Worm (Caenorhabditis elegans): ENCODE data around the gene lin-46.

DNA sequence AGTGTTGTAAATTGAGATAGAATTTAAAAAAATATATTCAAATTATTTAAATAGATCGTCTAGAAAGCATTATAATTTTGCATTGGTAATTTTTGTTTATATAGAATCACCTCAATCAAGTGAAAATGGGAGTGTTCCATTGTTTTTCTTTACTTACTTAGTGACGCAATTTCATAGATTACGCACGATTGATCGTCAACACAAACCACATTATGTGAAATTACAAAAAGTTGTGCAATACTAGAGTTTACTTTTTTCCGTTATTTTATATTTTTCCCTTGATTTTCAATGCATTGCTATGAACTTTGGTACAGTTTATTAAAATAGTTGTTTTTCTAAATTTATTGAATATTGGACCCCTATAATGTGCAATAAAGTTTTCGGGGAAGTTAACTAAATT, 29.2 kb upstream of the lin-46 start, which contains the start of gene T16G1.5:
- no peak for TF ChIP-seq cebp-1 (GFP tag; IDR thresholded peaks at IDR 0.05)
- TF ChIP-seq cebp-1 (tag; optimal IDR thresholded peaks at IDR 0.05), result no peak
- no peak for TF ChIP-seq F33H1.4 (GFP tag; IDR thresholded peaks at IDR 0.05)
- TF ChIP-seq unc-62 (GFP tag; optimal IDR thresholded peaks at IDR 0.05), result no peak
- no peak for TF ChIP-seq madf-8 (GFP tag; conservative IDR thresholded peaks at IDR 0.05)
- TF ChIP-seq Y53G8AR.9 (GFP tag; conservative IDR thresholded peaks at IDR 0.05), result no peak
- TF ChIP-seq zfh-2 (GFP tag; conservative IDR thresholded peaks at IDR 0.05), result no peak
- TF ChIP-seq ztf-25 (GFP tag; IDR thresholded peaks at IDR 0.05), result no peak
- TF ChIP-seq rcor-1 (GFP tag; IDR thresholded peaks at IDR 0.05), result no peak
- TF ChIP-seq dpff-1 (tag; optimal IDR thresholded peaks at IDR 0.05), result no peak
- TF ChIP-seq athp-1 (tag; optimal IDR thresholded peaks at IDR 0.05), result no peak
- TF ChIP-seq ccch-3 (GFP tag; optimal IDR thresholded peaks at IDR 0.05), result no peak
- no peak for TF ChIP-seq nfya-1 (tag; optimal IDR thresholded peaks at IDR 0.05; ENCODE audit: borderline replicate concordance, insufficient read depth)
- no peak for TF ChIP-seq C06A6.2 (GFP tag; conservative IDR thresholded peaks at IDR 0.05)
